Worm (Caenorhabditis elegans) whole organism, mixed stage, embryonic: ENCODE results near the gene Y82E9BR.5.
"Not testable (repeated sequence)": the region's sequence is repeated elsewhere in the genome, so short reads cannot be mapped to it uniquely, and the experiment has no call there.

Experiments used
- blmp-1 ChIP-seq: fragments of 150-350 bp; optimal IDR thresholded peaks from 2 replicates; lab custom pipeline; 2014; ENCODE audit warnings: missing biosample characterization, missing genetic modification characterization
- ceh-39 ChIP-seq: fragments of 150-350 bp; optimal IDR thresholded peaks from 2 replicates; lab custom pipeline; 2014; ENCODE audit warnings: missing biosample characterization, missing genetic modification characterization
- ceh-43 ChIP-seq: fragments of 200-800 bp; sonication (Bioruptor generic); optimal IDR thresholded peaks from 2 replicates; lab custom pipeline; 2018; ENCODE audit warnings: mild to moderate bottlenecking, missing genetic modification characterization, moderate library complexity, missing compliant biosample characterization
- ceh-83 ChIP-seq: fragments of 200-800 bp; sonication (Bioruptor generic); optimal IDR thresholded peaks from 2 replicates; lab custom pipeline; 2018; ENCODE audit warnings: mild to moderate bottlenecking, missing genetic modification characterization, missing compliant biosample characterization
- ces-1 ChIP-seq: fragments of 150-350 bp; optimal IDR thresholded peaks from 2 replicates; lab custom pipeline; 2014; ENCODE audit warnings: missing biosample characterization, missing genetic modification reagents, missing genetic modification characterization
- cnd-1 ChIP-seq: fragments of 200-800 bp; sonication (Bioruptor generic); optimal IDR thresholded peaks from 2 replicates; lab custom pipeline; 2018; ENCODE audit warnings: mild to moderate bottlenecking, missing genetic modification characterization, missing compliant biosample characterization
- drap-1 ChIP-seq: fragments of 200-800 bp; sonication (Bioruptor generic); optimal IDR thresholded peaks from 3 replicates; lab custom pipeline; 2018; ENCODE audit warnings: mild to moderate bottlenecking, missing genetic modification characterization, missing compliant biosample characterization
- elt-1 ChIP-seq: sonication (generic microtip); optimal IDR thresholded peaks from 2 replicates; lab custom pipeline; 2017; ENCODE audit warnings: missing genetic modification characterization, mild to moderate bottlenecking, missing compliant biosample characterization, antibody characterized with exemption, moderate library complexity, borderline replicate concordance; ENCODE audit not compliant: insufficient read depth
- elt-3 ChIP-seq: fragments of 150-350 bp; optimal IDR thresholded peaks from 2 replicates; lab custom pipeline; 2014; ENCODE audit warnings: missing biosample characterization, missing genetic modification characterization
- flh-1 ChIP-seq: fragments of 200-800 bp; sonication (Bioruptor generic); optimal IDR thresholded peaks from 2 replicates; lab custom pipeline; 2018; ENCODE audit warnings: mild to moderate bottlenecking, missing genetic modification characterization, moderate library complexity, missing compliant biosample characterization
- ham-2 ChIP-seq: fragments of 200-800 bp; sonication (Bioruptor generic); optimal IDR thresholded peaks from 2 replicates; lab custom pipeline; 2018; ENCODE audit warnings: mild to moderate bottlenecking, missing genetic modification characterization, missing compliant biosample characterization
- hlh-1 ChIP-seq: fragments of 150-350 bp; optimal IDR thresholded peaks from 2 replicates; lab custom pipeline; 2014; ENCODE audit warnings: missing biosample characterization, missing genetic modification reagents, missing genetic modification characterization
- lin-13 ChIP-seq: fragments of 150-350 bp; optimal IDR thresholded peaks from 2 replicates; lab custom pipeline; 2014; ENCODE audit warnings: missing biosample characterization, missing genetic modification characterization
- lin-32 ChIP-seq: fragments of 200-800 bp; sonication (Bioruptor generic); optimal IDR thresholded peaks from 2 replicates; lab custom pipeline; 2018; ENCODE audit warnings: mild to moderate bottlenecking, missing genetic modification characterization, missing compliant biosample characterization
- lsy-2 ChIP-seq: fragments of 150-350 bp; optimal IDR thresholded peaks from 2 replicates; lab custom pipeline; 2014; ENCODE audit warnings: missing biosample characterization, missing genetic modification characterization
- nhr-12 ChIP-seq: fragments of 150-350 bp; optimal IDR thresholded peaks from 2 replicates; lab custom pipeline; 2014; ENCODE audit warnings: missing biosample characterization, missing genetic modification characterization
- nhr-2 ChIP-seq: fragments of 150-350 bp; optimal IDR thresholded peaks from 2 replicates; lab custom pipeline; 2014; ENCODE audit warnings: missing biosample characterization, missing genetic modification characterization
- nhr-237 ChIP-seq: fragments of 150-350 bp; optimal IDR thresholded peaks from 2 replicates; lab custom pipeline; 2014; ENCODE audit warnings: missing biosample characterization, missing genetic modification characterization
- nhr-28 ChIP-seq: fragments of 150-350 bp; optimal IDR thresholded peaks from 2 replicates; lab custom pipeline; 2014; ENCODE audit warnings: missing biosample characterization, missing genetic modification characterization
- nhr-76 ChIP-seq: sonication (generic microtip); optimal IDR thresholded peaks from 2 replicates; lab custom pipeline; 2017; ENCODE audit warnings: missing biosample characterization, missing genetic modification characterization
- pha-4 ChIP-seq: fragments of 150-350 bp; optimal IDR thresholded peaks from 2 replicates; lab custom pipeline; 2018; ENCODE audit warnings: missing biosample characterization, missing genetic modification reagents, missing genetic modification characterization
- sem-2 ChIP-seq: fragments of 200-800 bp; sonication (Bioruptor generic); optimal IDR thresholded peaks from 2 replicates; lab custom pipeline; 2018; ENCODE audit warnings: mild to moderate bottlenecking, missing genetic modification characterization, missing compliant biosample characterization
- snpc-4 ChIP-seq: fragments of 150-350 bp; optimal IDR thresholded peaks from 2 replicates; lab custom pipeline; 2014; ENCODE audit warnings: missing biosample characterization, missing genetic modification characterization
- sptf-1 ChIP-seq: sonication (generic microtip); optimal IDR thresholded peaks from 2 replicates; lab custom pipeline; 2017; ENCODE audit warnings: mild to moderate bottlenecking, missing genetic modification characterization, moderate library complexity, missing compliant biosample characterization
- tbx-8 ChIP-seq: fragments of 200-800 bp; sonication (Bioruptor generic); optimal IDR thresholded peaks from 2 replicates; lab custom pipeline; 2018; ENCODE audit warnings: mild to moderate bottlenecking, missing genetic modification characterization, moderate library complexity, missing compliant biosample characterization
- unc-39 ChIP-seq: fragments of 150-350 bp; optimal IDR thresholded peaks from 2 replicates; lab custom pipeline; 2014; ENCODE audit warnings: missing biosample characterization, missing genetic modification characterization
- unc-62 ChIP-seq: fragments of 150-350 bp; optimal IDR thresholded peaks from 2 replicates; lab custom pipeline; 2014; ENCODE audit warnings: missing biosample characterization, missing genetic modification reagents, missing genetic modification characterization
- zip-8 ChIP-seq: fragments of 150-350 bp; optimal IDR thresholded peaks from 2 replicates; lab custom pipeline; 2014; ENCODE audit warnings: missing biosample characterization, missing genetic modification characterization
- ztf-11 ChIP-seq: fragments of 150-350 bp; optimal IDR thresholded peaks from 2 replicates; lab custom pipeline; 2014; ENCODE audit warnings: missing biosample characterization, missing genetic modification characterization

Y82E9BR.5 gene

ce11 chrIII:1357973-1358372 is 26.2 kb upstream of the Y82E9BR.5 start, which contains the start of gene Y82E9BR.8:
Gene Y82E9BR.8, minus strand, starts transcription at chrIII:1358073.
- TF ChIP-seq tbx-8; snpc-4 (tag; lab: Kevin White, UChicago); ceh-43 (GFP tag; lab: Kevin White, UChicago): not testable (repeated sequence)
- TF ChIP-seq, all 35 proteins: peak for 0; not testable (repeated sequence) for 35

ce11 chrIII:1359669-1360068 is 24.5 kb upstream of the Y82E9BR.5 start, which contains the start of gene Y82E9BR.9:
Gene Y82E9BR.9, minus strand, starts transcription at chrIII:1359769.
- no peak for TF ChIP-seq ceh-39 (tag; lab: Kevin White, UChicago)
- TF ChIP-seq nhr-12 (tag; lab: Kevin White, UChicago) = no peak
- TF ChIP-seq lin-13 (tag; lab: Kevin White, UChicago) = no peak
- no peak for TF ChIP-seq nhr-28 (tag; lab: Kevin White, UChicago)
- TF ChIP-seq nhr-237 (tag; lab: Kevin White, UChicago) = no peak
- TF ChIP-seq ceh-43 (GFP tag; lab: Kevin White, UChicago) = no peak

- TF ChIP-seq unc-62 (GFP tag; lab: Kevin White, UChicago) (no peak), hlh-1 (peak; percentile 82)
Measured at ce11 chrIII:1372563-1372962, 11.6 kb upstream of the Y82E9BR.5 start.

ce11 chrIII:1374355-1374807 is 9.8 kb upstream of the Y82E9BR.5 start, which contains the start of gene Y82E9BR.20:
Gene Y82E9BR.20, plus strand, starts transcription at chrIII:1374405.
- TF ChIP-seq pha-4 (tag; lab: Kevin White, UChicago) (no peak), sptf-1 (tag; lab: Kevin White, UChicago) (no peak), unc-39 (tag; lab: Kevin White, UChicago) (no peak), elt-3 (no peak), ceh-39 (tag; lab: Kevin White, UChicago) (no peak), nhr-28 (tag; lab: Kevin White, UChicago) (no peak), hlh-1 (no peak), snpc-4 (tag; lab: Kevin White, UChicago) (no peak), lsy-2 (tag; lab: Kevin White, UChicago) (no peak), nhr-237 (tag; lab: Kevin White, UChicago) (no peak), nhr-12 (tag; lab: Kevin White, UChicago) (no peak), ceh-83 (no peak), lin-13 (tag; lab: Kevin White, UChicago) (no peak), cnd-1 (tag; lab: Kevin White, UChicago) (no peak), blmp-1 (tag; lab: Kevin White, UChicago) (no peak)

- TF ChIP-seq nhr-76 (tag; lab: Kevin White, UChicago); ham-2 (GFP tag; lab: Kevin White, UChicago); lin-32 (GFP tag; lab: Kevin White, UChicago): not testable (repeated sequence)
- TF ChIP-seq, all 35 proteins: peak for 0; not testable (repeated sequence) for 35
Measured at ce11 chrIII:1375491-1375890, 8.7 kb upstream of the Y82E9BR.5 start, which contains the start of gene Y82E9BR.10. Gene Y82E9BR.10, minus strand, starts transcription at chrIII:1375591.

ce11 chrIII:1377903-1378302 is 6.3 kb upstream of the Y82E9BR.5 start, which contains the start of gene pals-40:
Gene pals-40, minus strand, starts transcription at chrIII:1378003.
- not testable (repeated sequence) for TF ChIP-seq sem-2 (GFP tag; lab: Kevin White, UChicago); nhr-76 (tag; lab: Kevin White, UChicago); nhr-237 (tag; lab: Kevin White, UChicago)

- TF ChIP-seq elt-1 = no peak
- TF ChIP-seq hlh-1 = peak; percentile 75
- TF ChIP-seq, all 35 proteins: peak for 1
Measured at ce11 chrIII:1380535-1381274, 3.5 kb upstream of the Y82E9BR.5 start, which contains the start of the genes pals-21 and Y82E9BR.6. Gene pals-21, minus strand, starts transcription at chrIII:1380635. Gene Y82E9BR.6, plus strand, starts transcription at chrIII:1381224.

ce11 chrIII:1383483-1383882 is 687 bp upstream of the Y82E9BR.5 start:
- TF ChIP-seq ham-2 (GFP tag; lab: Kevin White, UChicago) (no peak), blmp-1 (tag; lab: Kevin White, UChicago) (no peak), nhr-2 (tag; lab: Kevin White, UChicago) (no peak), sem-2 (GFP tag; lab: Kevin White, UChicago) (no peak), drap-1 (GFP tag; lab: Kevin White, UChicago) (no peak), lin-32 (GFP tag; lab: Kevin White, UChicago) (no peak), zip-8 (no peak), elt-1 (no peak), tbx-8 (no peak), flh-1 (GFP tag; lab: Kevin White, UChicago) (no peak), ces-1 (GFP tag; lab: Kevin White, UChicago) (no peak), ceh-43 (GFP tag; lab: Kevin White, UChicago) (no peak), cnd-1 (tag; lab: Kevin White, UChicago) (no peak), ztf-11 (no peak)
